Worm (Caenorhabditis elegans) whole organism, mixed stage, embryonic: ENCODE data around the gene B0395.3.

Source experiments
- M03D4.4 ChIP-seq: sonication (generic microtip); optimal IDR thresholded peaks from 2 replicates; lab custom pipeline; 2017; ENCODE audit warnings: mild to moderate bottlenecking, missing genetic modification characterization, missing compliant biosample characterization
- bed-3 ChIP-seq: fragments of 200-800 bp; sonication (Bioruptor generic); optimal IDR thresholded peaks from 3 replicates; lab custom pipeline; 2018; ENCODE audit warnings: mild to moderate bottlenecking, missing genetic modification characterization, moderate library complexity, missing compliant biosample characterization
- ceh-39 ChIP-seq: fragments of 150-350 bp; optimal IDR thresholded peaks from 2 replicates; lab custom pipeline; 2014; ENCODE audit warnings: missing biosample characterization, missing genetic modification characterization
- ceh-43 ChIP-seq: fragments of 200-800 bp; sonication (Bioruptor generic); optimal IDR thresholded peaks from 2 replicates; lab custom pipeline; 2018; ENCODE audit warnings: mild to moderate bottlenecking, missing genetic modification characterization, moderate library complexity, missing compliant biosample characterization
- ceh-83 ChIP-seq: fragments of 200-800 bp; sonication (Bioruptor generic); optimal IDR thresholded peaks from 2 replicates; lab custom pipeline; 2018; ENCODE audit warnings: mild to moderate bottlenecking, missing genetic modification characterization, missing compliant biosample characterization
- ces-1 ChIP-seq: fragments of 150-350 bp; optimal IDR thresholded peaks from 2 replicates; lab custom pipeline; 2014; ENCODE audit warnings: missing biosample characterization, missing genetic modification reagents, missing genetic modification characterization
- cnd-1 ChIP-seq: fragments of 200-800 bp; sonication (Bioruptor generic); optimal IDR thresholded peaks from 2 replicates; lab custom pipeline; 2018; ENCODE audit warnings: mild to moderate bottlenecking, missing genetic modification characterization, missing compliant biosample characterization
- drap-1 ChIP-seq: fragments of 200-800 bp; sonication (Bioruptor generic); optimal IDR thresholded peaks from 3 replicates; lab custom pipeline; 2018; ENCODE audit warnings: mild to moderate bottlenecking, missing genetic modification characterization, missing compliant biosample characterization
- elt-3 ChIP-seq: fragments of 150-350 bp; optimal IDR thresholded peaks from 2 replicates; lab custom pipeline; 2014; ENCODE audit warnings: missing biosample characterization, missing genetic modification characterization
- flh-1 ChIP-seq: fragments of 200-800 bp; sonication (Bioruptor generic); optimal IDR thresholded peaks from 2 replicates; lab custom pipeline; 2018; ENCODE audit warnings: mild to moderate bottlenecking, missing genetic modification characterization, moderate library complexity, missing compliant biosample characterization
- ham-2 ChIP-seq: fragments of 200-800 bp; sonication (Bioruptor generic); optimal IDR thresholded peaks from 2 replicates; lab custom pipeline; 2018; ENCODE audit warnings: mild to moderate bottlenecking, missing genetic modification characterization, missing compliant biosample characterization
- hlh-1 ChIP-seq: fragments of 150-350 bp; optimal IDR thresholded peaks from 2 replicates; lab custom pipeline; 2014; ENCODE audit warnings: missing biosample characterization, missing genetic modification reagents, missing genetic modification characterization
- lin-13 ChIP-seq: fragments of 150-350 bp; optimal IDR thresholded peaks from 2 replicates; lab custom pipeline; 2014; ENCODE audit warnings: missing biosample characterization, missing genetic modification characterization
- lsy-2 ChIP-seq: fragments of 150-350 bp; optimal IDR thresholded peaks from 2 replicates; lab custom pipeline; 2014; ENCODE audit warnings: missing biosample characterization, missing genetic modification characterization
- mab-5 ChIP-seq: fragments of 150-350 bp; optimal IDR thresholded peaks from 2 replicates; lab custom pipeline; 2014; ENCODE audit warnings: missing biosample characterization, missing genetic modification characterization
- mep-1 ChIP-seq: fragments of 150-350 bp; optimal IDR thresholded peaks from 2 replicates; lab custom pipeline; 2017; ENCODE audit warnings: missing biosample characterization, missing genetic modification reagents, missing genetic modification characterization, inconsistent platforms
- mls-2 ChIP-seq: sonication (generic microtip); optimal IDR thresholded peaks from 2 replicates; lab custom pipeline; 2016; ENCODE audit warnings: mild to moderate bottlenecking, missing genetic modification characterization, moderate library complexity, missing compliant biosample characterization
- nhr-237 ChIP-seq: fragments of 150-350 bp; optimal IDR thresholded peaks from 2 replicates; lab custom pipeline; 2014; ENCODE audit warnings: missing biosample characterization, missing genetic modification characterization
- nhr-28 ChIP-seq: fragments of 150-350 bp; optimal IDR thresholded peaks from 2 replicates; lab custom pipeline; 2014; ENCODE audit warnings: missing biosample characterization, missing genetic modification characterization
- nhr-76 ChIP-seq: sonication (generic microtip); optimal IDR thresholded peaks from 2 replicates; lab custom pipeline; 2017; ENCODE audit warnings: missing biosample characterization, missing genetic modification characterization
- pha-4 ChIP-seq: fragments of 150-350 bp; optimal IDR thresholded peaks from 2 replicates; lab custom pipeline; 2018; ENCODE audit warnings: missing biosample characterization, missing genetic modification reagents, missing genetic modification characterization
- sem-2 ChIP-seq: fragments of 200-800 bp; sonication (Bioruptor generic); optimal IDR thresholded peaks from 2 replicates; lab custom pipeline; 2018; ENCODE audit warnings: mild to moderate bottlenecking, missing genetic modification characterization, missing compliant biosample characterization
- snpc-4 ChIP-seq: fragments of 150-350 bp; optimal IDR thresholded peaks from 2 replicates; lab custom pipeline; 2014; ENCODE audit warnings: missing biosample characterization, missing genetic modification characterization
- sptf-1 ChIP-seq: sonication (generic microtip); optimal IDR thresholded peaks from 2 replicates; lab custom pipeline; 2017; ENCODE audit warnings: mild to moderate bottlenecking, missing genetic modification characterization, moderate library complexity, missing compliant biosample characterization
- tbx-8 ChIP-seq: fragments of 200-800 bp; sonication (Bioruptor generic); optimal IDR thresholded peaks from 2 replicates; lab custom pipeline; 2018; ENCODE audit warnings: mild to moderate bottlenecking, missing genetic modification characterization, moderate library complexity, missing compliant biosample characterization
- unc-120 ChIP-seq: sonication (generic microtip); optimal IDR thresholded peaks from 2 replicates; lab custom pipeline; 2017; ENCODE audit warnings: missing genetic modification characterization, missing compliant biosample characterization; ENCODE audit not compliant: poor library complexity, severe bottlenecking
- unc-39 ChIP-seq: fragments of 150-350 bp; optimal IDR thresholded peaks from 2 replicates; lab custom pipeline; 2014; ENCODE audit warnings: missing biosample characterization, missing genetic modification characterization
- unc-62 ChIP-seq: fragments of 150-350 bp; optimal IDR thresholded peaks from 2 replicates; lab custom pipeline; 2014; ENCODE audit warnings: missing biosample characterization, missing genetic modification reagents, missing genetic modification characterization
- zip-8 ChIP-seq: fragments of 150-350 bp; optimal IDR thresholded peaks from 2 replicates; lab custom pipeline; 2014; ENCODE audit warnings: missing biosample characterization, missing genetic modification characterization
- ztf-11 ChIP-seq: fragments of 150-350 bp; optimal IDR thresholded peaks from 2 replicates; lab custom pipeline; 2014; ENCODE audit warnings: missing biosample characterization, missing genetic modification characterization

Gene B0395.3

DNA sequence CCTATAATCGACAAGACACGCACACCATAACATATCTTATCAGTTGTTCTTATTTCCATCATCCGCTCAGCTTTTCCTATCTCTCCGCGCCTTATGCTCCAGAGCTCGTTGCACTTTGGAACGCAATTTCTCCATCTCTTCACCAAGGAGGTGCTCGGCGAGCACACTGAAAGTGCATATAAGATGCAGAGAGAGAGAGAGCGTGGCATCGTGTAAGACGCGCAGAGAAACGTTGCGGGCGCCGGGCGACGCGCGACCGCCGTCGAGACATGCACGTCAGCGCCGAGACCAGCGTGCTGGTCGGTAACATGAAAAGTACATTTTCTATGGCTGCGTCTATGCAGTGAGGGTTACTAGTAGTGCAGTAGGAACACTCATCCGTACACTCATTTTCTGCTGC is 15.5 kb downstream of the B0395.3 start:
- TF ChIP-seq unc-120 (tag; lab: Kevin White, UChicago), result peak; percentile 35
- TF ChIP-seq ceh-43 (GFP tag; lab: Kevin White, UChicago), result no peak

DNA sequence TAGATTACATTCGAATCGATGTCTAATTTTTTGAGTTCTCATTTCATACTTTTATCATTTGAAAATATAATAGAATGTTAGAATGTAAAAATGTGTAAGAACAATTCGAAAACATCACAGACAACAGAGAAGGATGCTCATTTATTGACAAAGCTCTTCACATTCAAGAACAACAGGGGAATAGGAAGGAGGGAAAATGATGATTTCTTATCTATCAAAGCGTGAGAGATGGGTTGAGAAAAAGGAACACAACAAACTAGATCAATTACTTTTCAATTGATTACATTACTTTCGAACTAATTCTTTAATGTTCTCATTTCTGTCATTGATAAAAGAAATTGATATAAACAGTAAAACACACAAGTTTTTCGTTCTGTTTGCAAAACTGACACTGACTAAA is 23.3 kb downstream of the B0395.3 start, which contains the start of the genes VB0395L.1 and nhx-1:
TSS of gene VB0395L.1 (minus strand) at position 186 of the 400 bp plus-strand sequence.
TSS of gene nhx-1 (plus strand) at position 326 of the 400 bp plus-strand sequence.
- TF ChIP-seq bed-3 (GFP tag; lab: Kevin White, UChicago), result no peak
- TF ChIP-seq cnd-1 (tag; lab: Kevin White, UChicago), result no peak

DNA sequence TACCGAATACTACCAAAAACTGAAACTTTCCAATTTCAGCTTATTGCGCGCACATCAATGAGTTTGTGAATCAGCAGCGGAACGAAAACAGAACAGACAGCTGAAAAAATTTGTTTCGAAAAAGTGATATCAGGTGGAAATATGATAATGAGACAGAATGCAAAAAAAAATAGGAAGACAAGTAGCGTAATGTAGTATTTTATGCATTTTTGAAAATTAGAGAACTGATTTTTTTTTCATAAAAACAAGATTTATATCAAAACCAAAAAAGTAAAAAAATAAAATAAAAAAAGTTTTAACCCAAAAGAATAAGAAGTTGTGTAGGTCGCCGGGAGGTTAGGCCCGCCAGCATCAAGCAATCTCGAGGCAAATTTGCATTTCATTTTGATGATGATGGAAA is 33.5 kb downstream of the B0395.3 start, which contains the start of gene C09G1.4:
TSS of gene C09G1.4 (minus strand) at position 101 of the 400 bp plus-strand sequence.
- TF ChIP-seq zip-8, result no peak
- TF ChIP-seq M03D4.4, result no peak
- no peak for TF ChIP-seq snpc-4 (tag; lab: Kevin White, UChicago)
- no peak for TF ChIP-seq sem-2 (GFP tag; lab: Kevin White, UChicago)
- no peak for TF ChIP-seq lsy-2 (tag; lab: Kevin White, UChicago)
- no peak for TF ChIP-seq mab-5
- no peak for TF ChIP-seq sptf-1 (tag; lab: Kevin White, UChicago)
- TF ChIP-seq nhr-76 (tag; lab: Kevin White, UChicago), result no peak
- TF ChIP-seq ceh-83 (GFP tag; lab: Kevin White, UChicago), result no peak

DNA sequence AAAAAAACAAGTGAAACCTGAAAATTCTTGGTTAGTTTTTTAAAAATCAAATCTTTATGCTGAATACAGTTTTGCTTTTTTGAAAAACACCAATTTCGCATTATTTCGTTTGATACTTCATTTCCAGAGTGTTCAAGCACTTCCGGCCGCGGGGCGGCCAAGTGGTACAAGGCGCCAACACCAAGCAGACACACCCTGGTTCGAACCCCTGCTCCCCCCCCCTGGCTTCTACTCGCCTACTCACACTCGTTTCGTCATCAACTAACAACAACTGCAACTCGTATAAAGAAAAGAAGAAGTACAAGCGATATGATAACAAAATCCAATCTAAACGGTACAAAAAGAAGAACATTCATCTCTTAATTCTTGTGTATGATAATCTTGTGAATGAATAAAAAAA is 37.3 kb downstream of the B0395.3 start:
- no peak for TF ChIP-seq bed-3 (GFP tag; lab: Kevin White, UChicago)
- no peak for TF ChIP-seq M03D4.4
- no peak for TF ChIP-seq drap-1 (GFP tag; lab: Kevin White, UChicago)
- TF ChIP-seq sem-2 (GFP tag; lab: Kevin White, UChicago), result no peak
- no peak for TF ChIP-seq nhr-237 (tag; lab: Kevin White, UChicago)
- TF ChIP-seq flh-1 (GFP tag; lab: Kevin White, UChicago), result no peak
- TF ChIP-seq zip-8, result no peak
- TF ChIP-seq mls-2 (tag; lab: Kevin White, UChicago), result no peak
- TF ChIP-seq ztf-11 (tag; lab: Kevin White, UChicago), result no peak
- TF ChIP-seq ceh-83 (GFP tag; lab: Kevin White, UChicago), result no peak
- no peak for TF ChIP-seq mep-1 (tag; lab: Kevin White, UChicago)
- TF ChIP-seq, all 35 proteins: peak for 0

DNA sequence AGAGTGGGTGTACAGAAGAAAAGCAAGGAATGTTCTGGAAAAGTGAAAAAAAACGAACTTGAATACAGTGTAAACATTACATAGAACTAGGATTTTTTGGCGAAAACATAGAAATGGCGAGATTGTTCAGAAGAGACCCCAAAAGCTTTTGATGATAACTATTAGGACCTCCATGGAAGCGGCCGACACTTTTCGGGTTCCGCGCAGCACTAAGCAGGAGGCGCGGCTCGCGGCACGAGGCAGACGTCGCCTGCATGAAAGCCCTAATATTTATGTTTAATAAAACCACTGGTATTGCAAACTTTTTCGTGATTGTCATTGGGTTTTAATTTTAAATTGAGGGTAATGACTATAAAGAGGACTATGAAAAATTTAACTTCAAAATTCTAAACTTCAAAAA is 42.1 kb downstream of the B0395.3 start:
- no peak for TF ChIP-seq elt-3 (tag; lab: Kevin White, UChicago)
- no peak for TF ChIP-seq lsy-2 (tag; lab: Kevin White, UChicago)
- TF ChIP-seq unc-120 (tag; lab: Kevin White, UChicago), result no peak
- no peak for TF ChIP-seq tbx-8
- TF ChIP-seq mab-5, result no peak
- no peak for TF ChIP-seq mep-1 (tag; lab: Kevin White, UChicago)
- no peak for TF ChIP-seq nhr-76 (tag; lab: Kevin White, UChicago)
- TF ChIP-seq unc-39, result no peak
- TF ChIP-seq sem-2 (GFP tag; lab: Kevin White, UChicago), result no peak
- TF ChIP-seq snpc-4 (tag; lab: Kevin White, UChicago), result no peak
- no peak for TF ChIP-seq lin-13 (tag; lab: Kevin White, UChicago)

DNA sequence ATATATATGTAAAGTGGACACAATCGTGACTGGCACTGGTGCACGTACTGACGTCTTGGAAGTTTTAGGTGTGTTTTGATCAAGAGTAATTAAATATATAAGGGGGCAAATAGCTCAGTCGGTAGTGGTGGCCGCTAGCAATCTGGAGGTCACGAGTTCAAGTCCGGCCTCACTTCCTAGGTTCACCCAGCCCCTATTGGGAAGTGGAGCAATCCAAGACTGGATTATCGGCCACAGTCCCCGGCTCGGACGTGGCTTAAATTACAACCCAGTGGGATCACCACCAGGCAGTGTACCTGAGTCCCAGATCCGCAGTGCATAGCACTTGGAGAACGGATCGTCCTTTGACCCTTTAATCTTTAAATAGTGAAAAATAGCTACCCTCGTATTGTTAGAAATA is 42.9 kb downstream of the B0395.3 start:
- TF ChIP-seq sptf-1 (tag; lab: Kevin White, UChicago) (no peak), ceh-43 (GFP tag; lab: Kevin White, UChicago) (no peak), bed-3 (GFP tag; lab: Kevin White, UChicago) (no peak), ham-2 (GFP tag; lab: Kevin White, UChicago) (no peak), mab-5 (no peak), pha-4 (tag; lab: Kevin White, UChicago) (no peak), hlh-1 (tag; lab: Kevin White, UChicago) (no peak), unc-62 (no peak), ceh-39 (tag; lab: Kevin White, UChicago) (no peak), ztf-11 (tag; lab: Kevin White, UChicago) (no peak), nhr-28 (no peak), mep-1 (tag; lab: Kevin White, UChicago) (no peak), M03D4.4 (no peak), snpc-4 (tag; lab: Kevin White, UChicago) (no peak), elt-3 (tag; lab: Kevin White, UChicago) (no peak), drap-1 (GFP tag; lab: Kevin White, UChicago) (no peak), unc-120 (tag; lab: Kevin White, UChicago) (no peak), ces-1 (GFP tag; lab: Kevin White, UChicago) (no peak)
